Fruit fly (Drosophila melanogaster): ENCODE data around the gene mRpL21.

mRpL21 gene

DNA sequence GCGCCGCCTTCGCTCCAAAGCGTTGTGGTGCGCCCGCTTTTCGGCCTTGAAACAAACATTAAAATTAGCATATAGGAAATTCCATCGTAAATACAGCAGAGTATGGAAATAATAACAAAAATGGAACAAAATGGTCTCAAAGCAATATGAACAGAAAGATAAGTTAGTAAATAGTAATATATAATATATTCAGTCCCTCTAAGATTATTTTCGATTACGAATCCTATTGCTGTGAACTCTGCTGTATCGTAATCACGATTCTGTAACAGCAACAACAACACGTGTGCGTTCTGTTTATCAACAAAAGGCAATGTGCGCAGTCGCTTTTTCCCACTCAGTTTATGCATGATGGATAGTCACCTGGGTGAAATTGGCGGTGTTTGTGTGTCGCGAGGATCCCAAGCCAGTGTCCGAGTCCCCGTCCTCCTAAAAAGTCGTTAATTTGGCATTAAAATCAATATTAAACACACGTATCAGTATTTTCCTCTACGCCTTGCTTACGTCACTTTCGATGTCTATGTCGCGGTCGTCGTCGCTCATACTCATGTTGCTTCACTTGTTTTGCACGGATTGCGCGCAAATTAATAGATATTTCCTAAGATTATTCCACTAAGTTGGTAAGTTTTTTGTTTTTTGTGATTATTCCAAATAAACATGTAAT lies 8.7 kb upstream of the mRpL21 start, which contains the start of the genes CG42374 and Mettl5 (continued):
- peak; percentile 9 for TF ChIP-seq CG13424 (tag; optimal IDR thresholded peaks at IDR 0.05)
- TF ChIP-seq CG9797 (GFP tag; optimal IDR thresholded peaks at IDR 0.05): no peak
- no peak for TF ChIP-seq ci (GFP tag; IDR thresholded peaks at IDR 0.05)
- TF ChIP-seq dati (GFP tag; IDR thresholded peaks at IDR 0.05): no peak
- TF ChIP-seq Hey (tag; optimal IDR thresholded peaks at IDR 0.05): no peak
- TF ChIP-seq abd-A (tag; optimal IDR thresholded peaks at IDR 0.05): no peak
- no peak for TF ChIP-seq pan (optimal IDR thresholded peaks at IDR 0.05)
- TF ChIP-seq pan (GFP tag; optimal IDR thresholded peaks at IDR 0.05 in 1 of 2, IDR thresholded peaks at IDR 0.05 in 1 of 2): peak in 1 of 2 experiments; percentile 71
- TF ChIP-seq Mes4 (GFP tag; optimal IDR thresholded peaks at IDR 0.05): no peak
- no peak for TF ChIP-seq Dad (GFP tag; optimal IDR thresholded peaks at IDR 0.05)
- no peak for TF ChIP-seq sima (GFP tag; optimal IDR thresholded peaks at IDR 0.05)
- TF ChIP-seq zfh1 (GFP tag; IDR thresholded peaks at IDR 0.05): peak; percentile 70; the same call in 1 of the 3 replicates
- peak; percentile 31 for TF ChIP-seq Ssrp (tag; optimal IDR thresholded peaks at IDR 0.05)
- no peak for TF ChIP-seq CG8359 (GFP tag; optimal IDR thresholded peaks at IDR 0.05; ENCODE audit: borderline replicate concordance)
- peak; percentile 70 for TF ChIP-seq dysf (GFP tag; IDR thresholded peaks at IDR 0.05)
- peak; percentile 24 for TF ChIP-seq tap (tag; optimal IDR thresholded peaks at IDR 0.05)
- no peak for TF ChIP-seq Jarid2 (GFP tag; optimal IDR thresholded peaks at IDR 0.05)
- peak; percentile 31 for TF ChIP-seq CG6254 (GFP tag; optimal IDR thresholded peaks at IDR 0.05)
- no peak for TF ChIP-seq Optix (GFP tag; IDR thresholded peaks at IDR 0.05)
- TF ChIP-seq CG4707 (GFP tag; optimal IDR thresholded peaks at IDR 0.05): no peak
- TF ChIP-seq B-H2 (GFP tag; optimal IDR thresholded peaks at IDR 0.05): no peak
- no peak for TF ChIP-seq Hr78 (GFP tag; optimal IDR thresholded peaks at IDR 0.05)
- TF ChIP-seq seq (GFP tag; IDR thresholded peaks at IDR 0.05): peak; percentile 62; the same call in 1 of the 2 replicates
- TF ChIP-seq Scr (GFP tag; IDR thresholded peaks at IDR 0.05; ENCODE audit: partially characterized antibody): no peak
- TF ChIP-seq CG12219 (GFP tag; optimal IDR thresholded peaks at IDR 0.05): peak; percentile 26
- TF ChIP-seq Hsf (GFP tag; optimal IDR thresholded peaks at IDR 0.05): peak; percentile 8
- TF ChIP-seq sisA (GFP tag; IDR thresholded peaks at IDR 0.05): no peak
- no peak for TF ChIP-seq CG9817 (tag; optimal IDR thresholded peaks at IDR 0.05)
- peak; percentile 32 for TF ChIP-seq D19A (tag; optimal IDR thresholded peaks at IDR 0.05)
- TF ChIP-seq cg (GFP tag; optimal IDR thresholded peaks at IDR 0.05): no peak
- peak; percentile 61 for TF ChIP-seq PHDP (tag; optimal IDR thresholded peaks at IDR 0.05)
- no peak for TF ChIP-seq CG3838 (GFP tag; optimal IDR thresholded peaks at IDR 0.05)
- no peak for TF ChIP-seq jing (GFP tag; optimal IDR thresholded peaks at IDR 0.05)
- TF ChIP-seq ab (GFP tag; optimal IDR thresholded peaks at IDR 0.05): no peak
- TF ChIP-seq CG14965 (GFP tag; optimal IDR thresholded peaks at IDR 0.05; ENCODE audit: borderline replicate concordance): no peak
- TF ChIP-seq z (GFP tag; IDR thresholded peaks at IDR 0.05): no peak
- TF ChIP-seq Hmr (GFP tag; optimal IDR thresholded peaks at IDR 0.05): peak; percentile 44
- TF ChIP-seq CG1602 (GFP tag; optimal IDR thresholded peaks at IDR 0.05): no peak
- peak; percentile 44 for TF ChIP-seq fd96Cb (tag; optimal IDR thresholded peaks at IDR 0.05)
- peak; percentile 56 for TF ChIP-seq CG2712 (tag; optimal IDR thresholded peaks at IDR 0.05)
- TF ChIP-seq E2f1 (GFP tag; IDR thresholded peaks at IDR 0.05): peak; percentile 25; the same call in 1 of the 2 replicates
- no peak for TF ChIP-seq ham (GFP tag; IDR thresholded peaks at IDR 0.05)
- TF ChIP-seq Usf (GFP tag; optimal IDR thresholded peaks at IDR 0.05): no peak
- TF ChIP-seq dmrt11E (tag; optimal IDR thresholded peaks at IDR 0.05): no peak
- TF ChIP-seq crp (GFP tag; optimal IDR thresholded peaks at IDR 0.05): no peak
- no peak for TF ChIP-seq CG9876 (GFP tag; optimal IDR thresholded peaks at IDR 0.05)
- no peak for TF ChIP-seq CG1832 (GFP tag; optimal IDR thresholded peaks at IDR 0.05)
- TF ChIP-seq vnd (GFP tag; IDR thresholded peaks at IDR 0.05; ENCODE audit: partially characterized antibody): no peak
- no peak for TF ChIP-seq trh (GFP tag; optimal IDR thresholded peaks at IDR 0.05)
- TF ChIP-seq vfl (GFP tag; optimal IDR thresholded peaks at IDR 0.05): no peak
